5 worm cellular contexts compared by ENCODE assay signal in genomic region chrII:8481033-8481708, ce11.
A peak's percentile ranks its signal among the peaks of the same experiment; 100 is the strongest.
TF ChIP-seq lines count a peak whose summit lies in the region.

No protein-coding gene starts in this region.

TF ChIP-seq in whole organism, L1 larva, 84 proteins besides CTCF, POLR2A, EP300 and RAD21 (continued from another document and continues in another):
- TF ChIP-seq Y116A8C.19 (tag; optimal IDR thresholded peaks at IDR 0.05; lab: Kevin White, UChicago; ENCODE audit: borderline replicate concordance) (no peak), aly-2 (tag; optimal IDR thresholded peaks at IDR 0.05; lab: Kevin White, UChicago) (no peak), unc-98 (GFP tag; IDR thresholded peaks at IDR 0.05; lab: Robert Waterston, UW) (no peak), lin-14 (GFP tag; optimal IDR thresholded peaks at IDR 0.05; lab: Kevin White, UChicago) (peak; percentile 59), xbp-1 (tag; optimal IDR thresholded peaks at IDR 0.05; lab: Kevin White, UChicago) (no peak), nhr-19 (GFP tag; conservative IDR thresholded peaks at IDR 0.05; lab: Robert Waterston, UW) (peak; percentile 82), ceh-82 (tag; optimal IDR thresholded peaks at IDR 0.05; lab: Kevin White, UChicago) (no peak), fkh-8 (tag; optimal IDR thresholded peaks at IDR 0.05; lab: Kevin White, UChicago) (peak; percentile 48), unc-62 (GFP tag; optimal IDR thresholded peaks at IDR 0.05; lab: Kevin White, UChicago) (no peak), egl-13 (tag; optimal IDR thresholded peaks at IDR 0.05; lab: Kevin White, UChicago) (no peak), hpl-2 (GFP tag; optimal IDR thresholded peaks at IDR 0.05; lab: Kevin White, UChicago) (no peak), C34B4.2 (tag; optimal IDR thresholded peaks at IDR 0.05; lab: Kevin White, UChicago) (no peak), zip-4 (GFP tag; optimal IDR thresholded peaks at IDR 0.05; lab: Kevin White, UChicago) (no peak), mep-1 (tag; optimal IDR thresholded peaks at IDR 0.05; lab: Kevin White, UChicago) (peak; percentile 44), lin-15B (tag; optimal IDR thresholded peaks at IDR 0.05; lab: Kevin White, UChicago) (no peak), hlh-4 (tag; optimal IDR thresholded peaks at IDR 0.05; lab: Kevin White, UChicago) (no peak), lsy-2 (tag; optimal IDR thresholded peaks at IDR 0.05; lab: Kevin White, UChicago) (peak in 1 of 2 experiments; percentile 48), lir-3 (tag; optimal IDR thresholded peaks at IDR 0.05; lab: Kevin White, UChicago; ENCODE audit: poor library complexity) (no peak), C04F5.9 (tag; optimal IDR thresholded peaks at IDR 0.05; lab: Kevin White, UChicago) (no peak), ceh-63 (GFP tag; optimal IDR thresholded peaks at IDR 0.05; lab: Kevin White, UChicago) (no peak), snpc-4 (tag; optimal IDR thresholded peaks at IDR 0.05; lab: Kevin White, UChicago) (no peak), vab-15 (tag; optimal IDR thresholded peaks at IDR 0.05; lab: Kevin White, UChicago) (no peak), pag-3 (tag; optimal IDR thresholded peaks at IDR 0.05; lab: Kevin White, UChicago; ENCODE audit: borderline replicate concordance, insufficient read depth) (no peak), fos-1 (tag; optimal IDR thresholded peaks at IDR 0.05; lab: Kevin White, UChicago) (no peak), fkh-10 (GFP tag; optimal IDR thresholded peaks at IDR 0.05; lab: Kevin White, UChicago) (no peak), nhr-11 (tag; optimal IDR thresholded peaks at IDR 0.05; lab: Kevin White, UChicago) (no peak), elt-2 (tag; optimal IDR thresholded peaks at IDR 0.05; lab: Kevin White, UChicago) (no peak)

TF ChIP-seq in whole organism, L2 larva, 48 proteins besides CTCF, POLR2A, EP300 and RAD21 (continued from another document and continues in another):
- TF ChIP-seq ceh-82 (tag; optimal IDR thresholded peaks at IDR 0.05; lab: Kevin White, UChicago) (no peak), unc-62 (GFP tag; optimal IDR thresholded peaks at IDR 0.05; lab: Kevin White, UChicago) (no peak), nhr-21 (tag; optimal IDR thresholded peaks at IDR 0.05; lab: Kevin White, UChicago) (no peak), nhr-12 (tag; optimal IDR thresholded peaks at IDR 0.05; lab: Kevin White, UChicago) (no peak), dmd-4 (tag; optimal IDR thresholded peaks at IDR 0.05; lab: Kevin White, UChicago) (no peak), nhr-237 (tag; optimal IDR thresholded peaks at IDR 0.05; lab: Kevin White, UChicago) (no peak), mab-5 (tag; optimal IDR thresholded peaks at IDR 0.05; lab: Kevin White, UChicago) (no peak), nhr-10 (tag; optimal IDR thresholded peaks at IDR 0.05; lab: Kevin White, UChicago) (no peak), unc-39 (tag; optimal IDR thresholded peaks at IDR 0.05; lab: Kevin White, UChicago) (no peak), zag-1 (tag; optimal IDR thresholded peaks at IDR 0.05; lab: Kevin White, UChicago) (no peak), mdl-1 (tag; optimal IDR thresholded peaks at IDR 0.05; lab: Kevin White, UChicago) (no peak), nhr-25 (tag; optimal IDR thresholded peaks at IDR 0.05; lab: Kevin White, UChicago) (no peak), elt-3 (tag; optimal IDR thresholded peaks at IDR 0.05; lab: Kevin White, UChicago) (no peak), nhr-11 (tag; optimal IDR thresholded peaks at IDR 0.05; lab: Kevin White, UChicago) (no peak), sma-9 (GFP tag; optimal IDR thresholded peaks at IDR 0.05; lab: Kevin White, UChicago) (peak; percentile 68), sma-9 (tag; optimal IDR thresholded peaks at IDR 0.05; lab: Kevin White, UChicago) (no peak), unc-55 (GFP tag; optimal IDR thresholded peaks at IDR 0.05; lab: Kevin White, UChicago) (no peak), lin-11 (tag; optimal IDR thresholded peaks at IDR 0.05; lab: Kevin White, UChicago) (no peak), blmp-1 (tag; optimal IDR thresholded peaks at IDR 0.05; lab: Kevin White, UChicago; ENCODE audit: insufficient read depth) (no peak), alr-1 (tag; optimal IDR thresholded peaks at IDR 0.05; lab: Kevin White, UChicago) (no peak), lin-39 (tag; optimal IDR thresholded peaks at IDR 0.05; lab: Kevin White, UChicago) (no peak), F13H6.1 (tag; optimal IDR thresholded peaks at IDR 0.05; lab: Kevin White, UChicago) (peak; percentile 4), ztf-4 (tag; optimal IDR thresholded peaks at IDR 0.05; lab: Kevin White, UChicago) (peak; percentile 58), lin-13 (GFP tag; optimal IDR thresholded peaks at IDR 0.05; lab: Kevin White, UChicago) (no peak), C34F6.9 (tag; optimal IDR thresholded peaks at IDR 0.05; lab: Kevin White, UChicago) (peak; percentile 41), aly-2 (tag; optimal IDR thresholded peaks at IDR 0.05; lab: Kevin White, UChicago) (no peak), ZK546.5 (tag; optimal IDR thresholded peaks at IDR 0.05; lab: Kevin White, UChicago) (no peak), nhr-129 (tag; optimal IDR thresholded peaks at IDR 0.05; lab: Kevin White, UChicago) (peak; percentile 29), Y55F3AM.14 (GFP tag; optimal IDR thresholded peaks at IDR 0.05; lab: Kevin White, UChicago) (no peak)

TF ChIP-seq in whole organism, L4 larva, 104 proteins besides CTCF, POLR2A, EP300 and RAD21 (continued from another document and continues in another):
- TF ChIP-seq ces-1 (GFP tag; optimal IDR thresholded peaks at IDR 0.05; lab: Kevin White, UChicago) (no peak), Y75B8A.6 (GFP tag; IDR thresholded peaks at IDR 0.05; lab: Robert Waterston, UW) (0 out of 2 replicates have a peak, but pooled peaks have one; percentile 41), nhr-41 (GFP tag; IDR thresholded peaks at IDR 0.05; lab: Robert Waterston, UW) (no peak), dpl-1 (GFP tag; optimal IDR thresholded peaks at IDR 0.05; lab: Kevin White, UChicago) (no peak), php-3 (GFP tag; IDR thresholded peaks at IDR 0.05; lab: Robert Waterston, UW) (peak; percentile 47), dmd-8 (GFP tag; IDR thresholded peaks at IDR 0.05; lab: Robert Waterston, UW) (no peak), nhr-48 (tag; optimal IDR thresholded peaks at IDR 0.05; lab: Kevin White, UChicago) (peak; percentile 56), attf-4 (tag; optimal IDR thresholded peaks at IDR 0.05; lab: Kevin White, UChicago) (no peak), arid-1 (GFP tag; conservative IDR thresholded peaks at IDR 0.05; lab: Robert Waterston, UW) (no peak), skn-1 (tag; optimal IDR thresholded peaks at IDR 0.05; lab: Kevin White, UChicago) (no peak), dmd-6 (GFP tag; IDR thresholded peaks at IDR 0.05; lab: Robert Waterston, UW) (peak; percentile 72), lsy-2 (tag; optimal IDR thresholded peaks at IDR 0.05; lab: Kevin White, UChicago) (peak in 1 of 2 experiments; percentile 52), hlh-30 (tag; optimal IDR thresholded peaks at IDR 0.05; lab: Kevin White, UChicago; ENCODE audit: insufficient read depth) (peak; percentile 40), lin-38 (GFP tag; IDR thresholded peaks at IDR 0.05; lab: Robert Waterston, UW) (0 out of 2 replicates have a peak, but pooled peaks have one; percentile 27), aly-2 (tag; optimal IDR thresholded peaks at IDR 0.05; lab: Kevin White, UChicago) (no peak), fkh-10 (GFP tag; optimal IDR thresholded peaks at IDR 0.05; lab: Kevin White, UChicago) (no peak), gei-8 (GFP tag; optimal IDR thresholded peaks at IDR 0.05; lab: Kevin White, UChicago) (no peak), lir-3 (tag; optimal IDR thresholded peaks at IDR 0.05; lab: Kevin White, UChicago) (no peak), lin-1 (GFP tag; IDR thresholded peaks at IDR 0.05; lab: Robert Waterston, UW) (0 out of 2 replicates have a peak, but pooled peaks have one; percentile 8), rbr-2 (tag; optimal IDR thresholded peaks at IDR 0.05; lab: Kevin White, UChicago) (no peak), spr-1 (tag; optimal IDR thresholded peaks at IDR 0.05; lab: Kevin White, UChicago) (no peak), egl-27 (tag; optimal IDR thresholded peaks at IDR 0.05; lab: Kevin White, UChicago) (no peak), pqm-1 (tag; optimal IDR thresholded peaks at IDR 0.05; lab: Kevin White, UChicago) (no peak), nhr-237 (tag; optimal IDR thresholded peaks at IDR 0.05; lab: Kevin White, UChicago) (no peak), unc-130 (GFP tag; optimal IDR thresholded peaks at IDR 0.05; lab: Kevin White, UChicago) (no peak), mep-1 (tag; optimal IDR thresholded peaks at IDR 0.05; lab: Kevin White, UChicago) (peak; percentile 37), daf-16 (GFP tag; optimal IDR thresholded peaks at IDR 0.05; lab: Kevin White, UChicago) (peak in 1 of 2 experiments; percentile 87), daf-16 (tag; optimal IDR thresholded peaks at IDR 0.05; lab: Kevin White, UChicago) (peak; percentile 70)

TF ChIP-seq in whole organism, mixed stage, embryonic, 35 proteins besides CTCF, POLR2A, EP300 and RAD21 (continued from another document):
- TF ChIP-seq mls-2 (tag; optimal IDR thresholded peaks at IDR 0.05; lab: Kevin White, UChicago) (no peak), ceh-43 (GFP tag; optimal IDR thresholded peaks at IDR 0.05; lab: Kevin White, UChicago) (no peak), nhr-12 (tag; optimal IDR thresholded peaks at IDR 0.05; lab: Kevin White, UChicago) (no peak), blmp-1 (tag; optimal IDR thresholded peaks at IDR 0.05; lab: Kevin White, UChicago) (no peak), ham-2 (GFP tag; optimal IDR thresholded peaks at IDR 0.05; lab: Kevin White, UChicago) (no peak), lsy-2 (tag; optimal IDR thresholded peaks at IDR 0.05; lab: Kevin White, UChicago) (no peak), drap-1 (GFP tag; optimal IDR thresholded peaks at IDR 0.05; lab: Kevin White, UChicago) (no peak), cnd-1 (tag; optimal IDR thresholded peaks at IDR 0.05; lab: Kevin White, UChicago) (no peak), tbx-8 (GFP tag; optimal IDR thresholded peaks at IDR 0.05; lab: Kevin White, UChicago) (no peak), unc-120 (tag; optimal IDR thresholded peaks at IDR 0.05; lab: Kevin White, UChicago; ENCODE audit: poor library complexity, severe bottlenecking) (peak; percentile 62), elt-1 (tag; optimal IDR thresholded peaks at IDR 0.05; lab: Kevin White, UChicago; ENCODE audit: borderline replicate concordance, insufficient read depth) (no peak), sptf-1 (tag; optimal IDR thresholded peaks at IDR 0.05; lab: Kevin White, UChicago) (no peak), unc-39 (tag; optimal IDR thresholded peaks at IDR 0.05; lab: Kevin White, UChicago) (no peak), lin-32 (GFP tag; optimal IDR thresholded peaks at IDR 0.05; lab: Kevin White, UChicago) (no peak)

TF ChIP-seq in whole organism, young adult, 124 proteins besides CTCF, POLR2A, EP300 and RAD21 (continued from another document):
- TF ChIP-seq nfya-2 (GFP tag; IDR thresholded peaks at IDR 0.05; lab: Robert Waterston, UW): no peak
